Fruit fly (Drosophila melanogaster) Kc167 (cell line): Measurements from ENCODE around the gene CG13252.

Experiments
- Sin3A ChIP-seq: fragments of >200 bp; optimal IDR thresholded peaks from 2 replicates; lab custom pipeline; 2018; ENCODE audit warnings: missing external identifiers
- h ChIP-seq: fragments of >200 bp; optimal IDR thresholded peaks from 3 replicates; lab custom pipeline; 2018; ENCODE audit warnings: missing external identifiers

DNA sequence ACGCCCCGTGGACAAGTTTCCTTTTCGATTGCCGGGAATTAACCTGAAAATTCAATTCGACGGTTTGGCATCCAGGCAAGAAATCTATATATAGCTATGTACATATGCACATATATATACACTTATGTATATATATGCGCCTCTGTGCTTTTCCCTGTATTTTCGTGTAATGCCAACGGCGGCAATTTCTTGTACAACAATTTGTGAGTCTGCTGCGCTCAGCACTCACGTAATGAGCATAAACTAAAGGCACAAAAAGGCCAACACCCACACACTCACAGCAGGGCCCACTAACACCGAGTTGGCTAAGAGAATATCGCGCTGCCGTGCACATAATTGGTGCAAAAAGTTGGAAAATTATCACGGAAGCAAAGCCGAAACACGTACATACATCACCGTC lies 31.1 kb downstream of the CG13252 start:
- no peak for TF ChIP-seq Sin3A (lab: Kevin White, UChicago)
- no peak for TF ChIP-seq h (lab: Kevin White, UChicago)
